Fruit fly (Drosophila melanogaster) whole organism, adult: ENCODE measurements around the gene pon.

Experiments
- CG7101 ChIP-seq: fragments of 200-800 bp; sonication (Bioruptor generic); optimal IDR thresholded peaks from 2 replicates; lab custom pipeline; 2018; ENCODE audit warnings: missing biosample characterization, mild to moderate bottlenecking, missing genetic modification characterization, moderate library complexity
- Hr96 ChIP-seq: fragments of 200-800 bp; sonication (Bioruptor generic); optimal IDR thresholded peaks from 2 replicates; lab custom pipeline; 2016; ENCODE audit warnings: missing biosample characterization, missing genetic modification characterization
- Mnt ChIP-seq: fragments of 200-800 bp; sonication (Bioruptor generic); optimal IDR thresholded peaks from 2 replicates; lab custom pipeline; 2016; ENCODE audit warnings: missing biosample characterization, mild to moderate bottlenecking, missing genetic modification characterization
- cic ChIP-seq: fragments of 200-800 bp; sonication (Bioruptor generic); optimal IDR thresholded peaks from 2 replicates; lab custom pipeline; 2017; ENCODE audit warnings: missing biosample characterization, mild to moderate bottlenecking, missing genetic modification characterization, moderate library complexity
- kay ChIP-seq: fragments of 200-800 bp; sonication (Bioruptor generic); peaks from one replicate; lab custom pipeline; 2016; ENCODE audit warnings: missing biosample characterization, missing genetic modification characterization, borderline replicate concordance
- ovo ChIP-seq: fragments of 200-800 bp; sonication (Bioruptor generic); optimal IDR thresholded peaks from 2 replicates; lab custom pipeline; 2016; ENCODE audit warnings: missing biosample characterization, missing genetic modification characterization

- no peak for TF ChIP-seq kay (GFP tag; lab: Kevin White, UChicago)
- TF ChIP-seq cic (GFP tag; lab: Kevin White, UChicago): no peak
- no peak for TF ChIP-seq CG7101 (tag; lab: Kevin White, UChicago)
- no peak for TF ChIP-seq Mnt (GFP tag; lab: Kevin White, UChicago)
- no peak for TF ChIP-seq ovo
- no peak for TF ChIP-seq Hr96 (GFP tag; lab: Kevin White, UChicago)
Observed at dm6 chrX:4599897-4600469, 36.1 kb upstream of the pon start.
